Worm (Caenorhabditis elegans): ENCODE data around the gene T05A8.7.
A peak's percentile ranks its signal among the peaks of the same experiment; 100 is the strongest.

Gene T05A8.7

ce11 chrII:2752536-2752935, 10.4 kb upstream of the T05A8.7 start, which contains the start of gene F29A7.6:
Gene F29A7.6 (minus strand): TSS chrII:2752611.
- 0 out of 2 replicates have a peak, but pooled peaks have one; percentile 58 for TF ChIP-seq pes-1 (GFP tag; IDR thresholded peaks at IDR 0.05)
- TF ChIP-seq ets-7 (tag; optimal IDR thresholded peaks at IDR 0.05): no peak

DNA sequence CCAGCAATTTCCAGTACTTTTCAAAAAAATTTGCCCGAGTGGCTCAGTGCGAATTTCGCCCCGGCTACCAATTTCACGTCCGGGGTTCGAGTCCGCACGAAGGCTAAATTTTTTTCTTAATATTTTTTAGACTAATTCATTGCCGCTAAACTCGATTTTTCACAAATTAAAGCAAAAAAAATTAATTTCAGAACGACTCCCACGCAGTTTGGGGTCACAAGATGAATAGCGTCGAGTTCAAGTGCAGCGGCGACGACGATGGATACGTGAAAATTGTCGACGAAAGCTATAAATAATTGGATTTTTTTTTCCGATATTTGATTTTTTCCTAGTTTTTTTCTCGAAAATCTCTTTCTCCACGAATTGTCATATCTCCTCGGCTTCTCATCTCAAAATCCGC, 9.1 kb upstream of the T05A8.7 start:
- TF ChIP-seq B0310.2 (tag; optimal IDR thresholded peaks at IDR 0.05) (no peak), hmbx-1 (tag; optimal IDR thresholded peaks at IDR 0.05) (no peak), tra-4 (tag; optimal IDR thresholded peaks at IDR 0.05) (no peak)

- TF ChIP-seq hnd-1 (tag; optimal IDR thresholded peaks at IDR 0.05): no peak
- TF ChIP-seq tbx-37 (GFP tag; conservative IDR thresholded peaks at IDR 0.05): no peak
- TF ChIP-seq ets-7 (tag; optimal IDR thresholded peaks at IDR 0.05): no peak
- TF ChIP-seq aly-1 (tag; optimal IDR thresholded peaks at IDR 0.05): no peak
- TF ChIP-seq ceh-13 (GFP tag; optimal IDR thresholded peaks at IDR 0.05): no peak
- TF ChIP-seq ceh-36 (tag; optimal IDR thresholded peaks at IDR 0.05): no peak
- TF ChIP-seq sea-1 (GFP tag; conservative IDR thresholded peaks at IDR 0.05): no peak
- TF ChIP-seq pes-1 (GFP tag; IDR thresholded peaks at IDR 0.05): no peak
Observed at ce11 chrII:2749595-2750048, 7.5 kb upstream of the T05A8.7 start, which contains the start of gene F29A7.4. Gene F29A7.4 (plus strand): TSS chrII:2749998.

ce11 chrII:2747956-2748621, 5.9 kb upstream of the T05A8.7 start:
- TF ChIP-seq hnd-1 (tag; optimal IDR thresholded peaks at IDR 0.05) (no peak), tbx-11 (GFP tag; IDR thresholded peaks at IDR 0.05) (no peak)

DNA sequence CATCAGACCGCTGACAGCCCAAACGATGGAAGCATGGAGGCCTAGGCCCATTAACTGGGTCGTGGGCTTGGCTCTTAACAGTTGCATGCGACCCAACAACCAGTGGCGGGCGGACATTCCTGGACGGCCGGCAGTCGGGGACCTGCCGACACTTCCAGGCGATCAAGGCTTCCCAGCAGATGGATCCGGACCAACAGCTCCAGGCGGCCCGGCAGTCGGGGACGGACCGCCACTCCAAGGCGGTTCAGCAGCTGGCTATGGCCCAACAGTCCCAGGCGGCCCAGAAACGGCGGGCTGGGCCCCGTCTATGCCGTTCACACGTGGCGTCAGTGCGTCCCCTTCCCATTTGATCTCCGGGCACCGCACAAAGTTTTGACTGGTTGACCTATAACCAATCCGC, 746 bp downstream of the T05A8.7 start:
- TF ChIP-seq tra-4 (tag; optimal IDR thresholded peaks at IDR 0.05) (no peak), hmbx-1 (tag; optimal IDR thresholded peaks at IDR 0.05) (no peak), scrt-1 (GFP tag; IDR thresholded peaks at IDR 0.05) (0 out of 2 replicates have a peak, but pooled peaks have one; percentile 47), tbx-11 (GFP tag; IDR thresholded peaks at IDR 0.05) (no peak)

- no peak for TF ChIP-seq hmg-4 (GFP tag; optimal IDR thresholded peaks at IDR 0.05)
- no peak for TF ChIP-seq sea-1 (GFP tag; conservative IDR thresholded peaks at IDR 0.05)
- TF ChIP-seq ama-1 (optimal IDR thresholded peaks at IDR 0.05): no peak
- TF ChIP-seq ets-7 (tag; optimal IDR thresholded peaks at IDR 0.05): no peak
Observed at ce11 chrII:2739619-2740018, 2.5 kb downstream of the T05A8.7 start, which contains the start of gene T05A8.6. Gene T05A8.6 (minus strand): TSS chrII:2739719.

DNA sequence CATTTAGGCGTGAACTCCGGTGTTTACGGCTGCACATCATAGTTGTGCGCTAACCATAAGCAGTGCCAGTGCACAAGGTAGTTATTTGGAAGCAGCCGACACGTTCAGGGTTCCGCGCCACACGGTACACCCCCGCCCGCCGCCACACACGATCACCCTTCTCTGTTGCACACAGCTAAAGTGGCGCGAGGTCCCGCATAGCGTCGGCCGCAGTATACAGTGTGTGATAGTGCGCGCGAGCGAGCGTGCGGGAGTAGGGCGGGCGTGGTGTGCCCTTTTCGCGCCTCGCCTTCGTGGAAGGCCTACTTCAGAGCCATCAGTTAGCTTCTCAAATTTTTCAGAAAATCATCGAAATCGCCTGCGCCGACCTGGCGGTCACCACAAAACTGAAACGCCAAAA, 5.2 kb downstream of the T05A8.7 start:
- no peak for TF ChIP-seq tra-4 (tag; optimal IDR thresholded peaks at IDR 0.05)
- no peak for TF ChIP-seq ama-1 (optimal IDR thresholded peaks at IDR 0.05)
- TF ChIP-seq ets-7 (tag; optimal IDR thresholded peaks at IDR 0.05): no peak
- no peak for TF ChIP-seq B0310.2 (tag; optimal IDR thresholded peaks at IDR 0.05)
- TF ChIP-seq hmbx-1 (tag; optimal IDR thresholded peaks at IDR 0.05): no peak
- TF ChIP-seq hmg-4 (GFP tag; optimal IDR thresholded peaks at IDR 0.05): no peak
- no peak for TF ChIP-seq scrt-1 (GFP tag; IDR thresholded peaks at IDR 0.05)
- TF ChIP-seq tbx-11 (GFP tag; IDR thresholded peaks at IDR 0.05): no peak
- no peak for TF ChIP-seq tbx-37 (GFP tag; conservative IDR thresholded peaks at IDR 0.05)

DNA sequence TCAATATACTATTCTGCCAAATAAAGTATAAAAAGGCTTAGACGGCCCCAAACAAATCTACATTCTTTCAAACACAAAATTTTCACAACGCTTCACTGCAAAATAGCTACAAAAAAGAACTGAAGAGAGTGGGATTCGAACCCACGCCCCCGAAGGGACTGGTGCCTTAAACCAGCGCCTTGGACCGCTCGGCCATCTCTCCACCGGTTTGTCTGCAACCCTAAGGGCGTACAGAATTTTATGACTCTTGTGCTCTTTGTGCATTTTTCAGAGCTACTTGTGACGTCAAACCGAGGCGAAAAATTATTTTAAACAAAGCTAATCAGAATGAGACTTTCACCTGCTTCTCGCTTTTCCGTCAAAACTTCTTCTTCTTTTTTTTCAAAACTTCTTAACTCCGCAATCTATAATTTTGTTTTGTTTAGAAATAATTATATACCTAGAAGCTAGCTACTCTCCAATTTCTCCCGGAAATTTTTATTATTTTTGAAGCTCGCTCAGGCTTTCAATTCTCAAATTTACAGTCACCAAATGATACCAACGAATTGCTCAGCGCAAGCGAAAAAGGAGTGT, 5.9 kb downstream of the T05A8.7 start, which contains the start of gene T05A8.8:
Gene T05A8.8, plus strand, starts transcription at position 523 of the 573 bp plus-strand sequence.
- TF ChIP-seq hmbx-1 (tag; optimal IDR thresholded peaks at IDR 0.05) (no peak), ceh-13 (GFP tag; optimal IDR thresholded peaks at IDR 0.05) (no peak), ama-1 (optimal IDR thresholded peaks at IDR 0.05) (no peak)

ce11 chrII:2735644-2736043, 6.5 kb downstream of the T05A8.7 start:
- TF ChIP-seq ama-1 (optimal IDR thresholded peaks at IDR 0.05) (no peak), hmbx-1 (tag; optimal IDR thresholded peaks at IDR 0.05) (no peak), ceh-36 (tag; optimal IDR thresholded peaks at IDR 0.05) (no peak), pes-1 (GFP tag; IDR thresholded peaks at IDR 0.05) (no peak), flt-1 (GFP tag; IDR thresholded peaks at IDR 0.05) (no peak), aly-1 (tag; optimal IDR thresholded peaks at IDR 0.05) (no peak), tbx-11 (GFP tag; IDR thresholded peaks at IDR 0.05) (no peak), F13C5.2 (tag; optimal IDR thresholded peaks at IDR 0.05) (no peak), hmg-4 (GFP tag; optimal IDR thresholded peaks at IDR 0.05) (no peak), tra-4 (tag; optimal IDR thresholded peaks at IDR 0.05) (no peak), ets-7 (tag; optimal IDR thresholded peaks at IDR 0.05) (no peak), tbx-37 (GFP tag; conservative IDR thresholded peaks at IDR 0.05) (no peak), ceh-13 (GFP tag; optimal IDR thresholded peaks at IDR 0.05) (no peak), sea-1 (GFP tag; conservative IDR thresholded peaks at IDR 0.05) (no peak), B0310.2 (tag; optimal IDR thresholded peaks at IDR 0.05) (no peak), scrt-1 (GFP tag; IDR thresholded peaks at IDR 0.05) (no peak), hnd-1 (tag; optimal IDR thresholded peaks at IDR 0.05) (no peak)
